Worm (Caenorhabditis elegans): ENCODE data around the gene B0507.4.
"Not testable (repeated sequence)": the region's sequence is repeated elsewhere in the genome, so short reads cannot be mapped to it uniquely, and the experiment has no call there.

- not testable (repeated sequence) for TF ChIP-seq tbx-11 (GFP tag; IDR thresholded peaks at IDR 0.05); hmbx-1 (tag; optimal IDR thresholded peaks at IDR 0.05); ets-7 (tag; optimal IDR thresholded peaks at IDR 0.05); tbx-37 (GFP tag; conservative IDR thresholded peaks at IDR 0.05); B0310.2 (tag; optimal IDR thresholded peaks at IDR 0.05); ama-1 (optimal IDR thresholded peaks at IDR 0.05); flt-1 (GFP tag; IDR thresholded peaks at IDR 0.05); hnd-1 (tag; optimal IDR thresholded peaks at IDR 0.05); sea-1 (GFP tag; conservative IDR thresholded peaks at IDR 0.05); aly-1 (tag; optimal IDR thresholded peaks at IDR 0.05); hmg-4 (GFP tag; optimal IDR thresholded peaks at IDR 0.05)
Observed at ce11 chrV:8726228-8726627, 28.5 kb upstream of the B0507.4 start, which contains the start of gene droe-8.
